Fruit fly (Drosophila melanogaster): ENCODE results near the gene CG1582.
A peak's percentile ranks its signal among the peaks of the same experiment; 100 is the strongest.

The CG1582 gene

DNA sequence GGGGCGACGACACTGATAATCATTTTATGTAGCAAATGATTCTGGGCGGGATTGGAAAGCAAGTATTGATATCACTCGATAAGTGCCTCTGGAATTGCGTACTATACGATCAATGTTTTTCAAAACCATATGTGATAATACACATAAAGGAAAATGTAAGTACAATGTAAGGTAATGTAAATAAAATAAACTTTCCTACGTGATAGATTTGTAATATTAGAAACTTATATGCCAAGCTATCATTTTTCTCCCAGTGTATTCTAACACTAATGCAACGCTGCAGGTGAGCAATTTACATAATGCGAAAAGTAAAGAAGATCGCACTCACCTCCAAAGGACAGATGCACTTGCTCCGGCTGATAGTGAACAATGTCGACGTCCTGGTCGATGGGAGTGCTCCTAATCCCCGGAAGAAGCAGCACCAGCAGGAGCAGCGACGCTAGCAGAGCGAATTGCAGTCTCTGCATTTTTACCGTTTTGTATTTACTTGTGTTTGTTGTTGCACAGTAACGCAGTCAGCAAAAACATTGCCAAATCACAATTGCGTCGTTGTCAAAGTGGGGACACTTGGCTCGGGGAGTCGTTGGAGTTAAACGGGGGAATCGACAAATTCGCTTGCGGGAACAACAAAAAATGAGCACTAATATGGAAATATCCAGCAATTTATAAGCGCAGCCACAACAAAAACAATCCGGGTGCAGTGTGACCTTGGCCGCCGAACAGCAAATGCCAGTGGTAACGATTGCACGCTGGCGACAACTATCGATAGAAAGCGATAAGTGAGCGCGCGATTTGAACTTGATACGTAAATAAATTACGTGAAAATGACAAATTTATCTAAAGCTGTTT is 21.8 kb downstream of the CG1582 start, which contains the start of gene CG1637 (continued):
- no peak for TF ChIP-seq CG3065 (GFP tag; optimal IDR thresholded peaks at IDR 0.05)
- TF ChIP-seq NFAT (GFP tag; IDR thresholded peaks at IDR 0.05): no peak
- TF ChIP-seq CG7963 (GFP tag; IDR thresholded peaks at IDR 0.05; ENCODE audit: partially characterized antibody): peak; percentile 32; the same call in 1 of the 3 replicates
- TF ChIP-seq disco-r (GFP tag; optimal IDR thresholded peaks at IDR 0.05): no peak
- TF ChIP-seq MTF-1 (GFP tag; optimal IDR thresholded peaks at IDR 0.05; ENCODE audit: borderline replicate concordance): no peak
- no peak for TF ChIP-seq CG18599 (GFP tag; optimal IDR thresholded peaks at IDR 0.05)
- TF ChIP-seq Tbp (GFP tag; optimal IDR thresholded peaks at IDR 0.05): no peak
- TF ChIP-seq sisA (GFP tag; IDR thresholded peaks at IDR 0.05): no peak
- TF ChIP-seq mirr (GFP tag; optimal IDR thresholded peaks at IDR 0.05): no peak
- peak; percentile 49; the same call in 1 of the 3 replicates for TF ChIP-seq vnd (GFP tag; IDR thresholded peaks at IDR 0.05; ENCODE audit: partially characterized antibody)
- no peak for TF ChIP-seq B-H2 (GFP tag; optimal IDR thresholded peaks at IDR 0.05)
- no peak for TF ChIP-seq CG18764 (GFP tag; optimal IDR thresholded peaks at IDR 0.05)
- no peak for TF ChIP-seq CG4424 (GFP tag; optimal IDR thresholded peaks at IDR 0.05)
- no peak for TF ChIP-seq Neu2 (GFP tag; optimal IDR thresholded peaks at IDR 0.05; ENCODE audit: borderline replicate concordance)
- no peak for TF ChIP-seq Lhr (GFP tag; optimal IDR thresholded peaks at IDR 0.05)
- TF ChIP-seq YL-1 (GFP tag; optimal IDR thresholded peaks at IDR 0.05): peak; percentile 4
- peak; percentile 70 for TF ChIP-seq pzg (GFP tag; optimal IDR thresholded peaks at IDR 0.05)
- TF ChIP-seq CG8924 (tag; optimal IDR thresholded peaks at IDR 0.05): no peak
- TF ChIP-seq cg (GFP tag; optimal IDR thresholded peaks at IDR 0.05): no peak
- TF ChIP-seq luna (GFP tag; optimal IDR thresholded peaks at IDR 0.05): no peak
- TF ChIP-seq wdn (GFP tag; IDR thresholded peaks at IDR 0.05): no peak
- no peak for TF ChIP-seq CG15073 (GFP tag; optimal IDR thresholded peaks at IDR 0.05)
- TF ChIP-seq amos (GFP tag; IDR thresholded peaks at IDR 0.05; ENCODE audit: partially characterized antibody): peak; percentile 75
- TF ChIP-seq scrt (GFP tag; optimal IDR thresholded peaks at IDR 0.05): no peak
- no peak for TF ChIP-seq CG3163 (GFP tag; optimal IDR thresholded peaks at IDR 0.05)
- no peak for TF ChIP-seq chif (GFP tag; optimal IDR thresholded peaks at IDR 0.05)
- no peak for TF ChIP-seq CG5180 (GFP tag; optimal IDR thresholded peaks at IDR 0.05)
- TF ChIP-seq MBD-R2 (GFP tag; IDR thresholded peaks at IDR 0.05): peak; percentile 70
- TF ChIP-seq CG16815 (GFP tag; optimal IDR thresholded peaks at IDR 0.05): no peak
- TF ChIP-seq exex (tag; optimal IDR thresholded peaks at IDR 0.05): no peak
- no peak for TF ChIP-seq abd-A (tag; optimal IDR thresholded peaks at IDR 0.05)
- peak; percentile 82 for TF ChIP-seq gfzf (GFP tag; optimal IDR thresholded peaks at IDR 0.05)
- TF ChIP-seq CG16813 (GFP tag; IDR thresholded peaks at IDR 0.05; ENCODE audit: partially characterized antibody): peak; percentile 68
- no peak for TF ChIP-seq CG1602 (GFP tag; optimal IDR thresholded peaks at IDR 0.05)
- TF ChIP-seq vvl (GFP tag; IDR thresholded peaks at IDR 0.05): peak; percentile 44; the same call in 1 of the 2 replicates
- TF ChIP-seq CG18476 (GFP tag; optimal IDR thresholded peaks at IDR 0.05): no peak
- TF ChIP-seq lmd (GFP tag; IDR thresholded peaks at IDR 0.05): no peak
- TF ChIP-seq CG12391 (tag; optimal IDR thresholded peaks at IDR 0.05): no peak
- TF ChIP-seq Sox100B (GFP tag; optimal IDR thresholded peaks at IDR 0.05): no peak
- no peak for TF ChIP-seq sima (GFP tag; optimal IDR thresholded peaks at IDR 0.05)
- TF ChIP-seq Dip3 (GFP tag; optimal IDR thresholded peaks at IDR 0.05): no peak
- peak; percentile 64 for TF ChIP-seq hbn (GFP tag; IDR thresholded peaks at IDR 0.05; ENCODE audit: partially characterized antibody)
- TF ChIP-seq Spps (tag; optimal IDR thresholded peaks at IDR 0.05): no peak
- no peak for TF ChIP-seq hkb (optimal IDR thresholded peaks at IDR 0.05)
- no peak for TF ChIP-seq hkb (GFP tag; IDR thresholded peaks at IDR 0.05)
- TF ChIP-seq ranshi (GFP tag; IDR thresholded peaks at IDR 0.05): no peak
- no peak for TF ChIP-seq CG4282 (GFP tag; optimal IDR thresholded peaks at IDR 0.05)
- TF ChIP-seq Ets97D (GFP tag; optimal IDR thresholded peaks at IDR 0.05): peak; percentile 20
- TF ChIP-seq CG1529 (GFP tag; optimal IDR thresholded peaks at IDR 0.05): no peak

Measured in whole organism, embryonic.